Worm (Caenorhabditis elegans) whole organism, late embryonic: Measurements from ENCODE around the gene nhr-268.

ENCODE experiments used
- ama-1 ChIP-seq: fragments of 150-350 bp; optimal IDR thresholded peaks from 2 replicates; lab custom pipeline; 2014
- dmd-4 ChIP-seq: sonication (generic microtip); optimal IDR thresholded peaks from 2 replicates; lab custom pipeline; 2016; ENCODE audit warnings: borderline replicate concordance, missing genetic modification characterization, missing compliant biosample characterization
- ets-4 ChIP-seq: sonication (generic microtip); optimal IDR thresholded peaks from 2 replicates; lab custom pipeline; 2016; ENCODE audit warnings: missing genetic modification characterization, missing compliant biosample characterization
- pag-3 ChIP-seq: sonication (generic microtip); optimal IDR thresholded peaks from 2 replicates; lab custom pipeline; 2016; ENCODE audit warnings: missing compliant biosample characterization, missing genetic modification characterization, borderline replicate concordance

DNA sequence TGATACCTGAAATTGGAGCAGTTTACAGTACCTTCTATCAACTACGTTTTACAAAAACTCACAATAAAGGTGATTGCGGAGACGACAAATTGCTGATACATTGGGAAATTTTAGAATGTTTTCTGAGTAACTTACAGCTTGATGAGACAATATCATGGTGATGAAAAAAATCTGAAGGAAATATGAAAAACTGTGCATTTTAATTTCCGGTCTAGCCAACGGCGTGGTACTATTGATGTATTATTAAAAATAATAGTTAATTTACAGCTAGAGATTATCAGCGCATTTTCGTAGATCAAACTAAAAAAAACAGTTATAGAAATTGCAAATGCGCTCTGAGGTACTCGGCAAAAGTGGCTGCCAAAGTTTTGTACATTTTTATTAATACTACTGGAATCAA is 8.0 kb downstream of the nhr-268 start, which contains the start of gene srx-29:
- TF ChIP-seq pag-3 (tag; lab: Kevin White, UChicago) (no peak), ets-4 (tag; lab: Kevin White, UChicago) (no peak), dmd-4 (tag; lab: Kevin White, UChicago) (no peak), ama-1 (lab: Kevin White, UChicago) (no peak)
